Worm (Caenorhabditis elegans): ENCODE data around the gene lias-1.

Gene lias-1

DNA sequence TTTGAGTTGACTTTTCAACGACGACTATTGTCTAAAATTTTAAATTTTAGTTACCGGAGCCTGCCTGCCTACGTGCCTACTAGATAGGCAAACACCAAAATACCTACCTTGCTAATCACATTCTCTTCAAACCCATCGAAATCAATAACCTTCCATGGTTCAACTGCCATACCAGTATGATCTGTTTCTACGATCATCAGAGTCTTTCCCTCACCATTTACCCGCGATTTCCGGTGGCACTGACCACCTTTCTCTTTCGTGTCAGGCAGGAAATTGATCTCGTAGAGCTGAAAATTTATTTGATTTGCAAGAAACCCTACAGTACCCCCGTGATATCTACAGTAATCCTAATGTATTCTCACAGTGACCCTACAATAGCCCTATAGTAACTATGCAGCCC lies 19.9 kb downstream of the lias-1 start:
- no peak for TF ChIP-seq dpl-1 (GFP tag; optimal IDR thresholded peaks at IDR 0.05)
- TF ChIP-seq skn-1 (tag; optimal IDR thresholded peaks at IDR 0.05) = no peak
- no peak for TF ChIP-seq efl-1 (optimal IDR thresholded peaks at IDR 0.05)
- TF ChIP-seq efl-1 (GFP tag; optimal IDR thresholded peaks at IDR 0.05 in 1 of 2) = peak in 1 of 2 experiments; percentile 2
- no peak for TF ChIP-seq C16A3.4 (tag; optimal IDR thresholded peaks at IDR 0.05)
- peak; percentile 61 for TF ChIP-seq nhr-85 (tag)
- no peak for TF ChIP-seq F16B12.6 (tag; optimal IDR thresholded peaks at IDR 0.05)

ce11 chrIII:3482291-3482690 lies 22.6 kb downstream of the lias-1 start, which contains the start of gene C34C12.6:
C34C12.6 (plus strand) TSS chrIII:3482591.
- TF ChIP-seq rnt-1 (tag; optimal IDR thresholded peaks at IDR 0.05) (no peak), nhr-71 (tag; optimal IDR thresholded peaks at IDR 0.05) (no peak), sptf-1 (tag; optimal IDR thresholded peaks at IDR 0.05) (no peak), nhr-85 (tag) (peak; percentile 46)

- TF ChIP-seq nhr-77 (tag; optimal IDR thresholded peaks at IDR 0.05) = no peak
- no peak for TF ChIP-seq mef-2 (tag; optimal IDR thresholded peaks at IDR 0.05)
- TF ChIP-seq sox-4 (tag; optimal IDR thresholded peaks at IDR 0.05) = no peak
- TF ChIP-seq mep-1 (tag; optimal IDR thresholded peaks at IDR 0.05) = peak; percentile 6
- TF ChIP-seq blmp-1 (tag; optimal IDR thresholded peaks at IDR 0.05) = peak; percentile 96
- TF ChIP-seq snpc-4 (tag; optimal IDR thresholded peaks at IDR 0.05) = no peak
- TF ChIP-seq lin-14 (GFP tag; optimal IDR thresholded peaks at IDR 0.05) = no peak
- TF ChIP-seq elt-2 (tag; optimal IDR thresholded peaks at IDR 0.05) = no peak
These were observed 24.0 kb downstream of the lias-1 start for ce11 chrIII:3480950-3481349.

DNA sequence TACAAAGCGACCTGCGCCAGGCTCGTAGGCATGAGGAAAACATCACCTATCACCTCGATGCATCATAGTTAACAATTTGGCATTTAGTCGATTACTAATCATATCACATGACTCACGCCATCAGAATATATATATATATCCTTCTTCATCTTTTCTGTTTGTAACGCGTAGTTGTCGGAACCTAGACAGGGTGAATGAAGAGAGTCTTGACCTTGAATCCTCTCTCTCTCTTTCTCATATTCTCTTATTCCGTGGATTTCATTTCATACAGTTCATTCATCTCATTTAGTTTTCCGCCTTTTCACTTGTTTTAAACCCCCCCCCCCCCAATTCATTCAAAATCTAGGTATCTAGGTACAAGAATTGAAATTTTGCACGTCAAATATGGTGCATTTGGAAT lies 24.7 kb downstream of the lias-1 start:
- TF ChIP-seq C16A3.4 (tag; optimal IDR thresholded peaks at IDR 0.05) = no peak
- TF ChIP-seq unc-130 (tag; optimal IDR thresholded peaks at IDR 0.05) = peak; percentile 1
- TF ChIP-seq elt-2 (tag; optimal IDR thresholded peaks at IDR 0.05) = no peak
- TF ChIP-seq lin-35 (GFP tag; optimal IDR thresholded peaks at IDR 0.05) = no peak
- peak; percentile 63 for TF ChIP-seq nhr-85 (tag)
- TF ChIP-seq swsn-7 (tag; optimal IDR thresholded peaks at IDR 0.05) = no peak
- TF ChIP-seq Y116A8C.19 (tag; optimal IDR thresholded peaks at IDR 0.05; ENCODE audit: borderline replicate concordance) = no peak
- TF ChIP-seq snu-23 (GFP tag; optimal IDR thresholded peaks at IDR 0.05) = peak; percentile 16
- no peak for TF ChIP-seq pax-3 (tag; optimal IDR thresholded peaks at IDR 0.05)
- no peak for TF ChIP-seq jun-1 (tag; optimal IDR thresholded peaks at IDR 0.05)
- no peak for TF ChIP-seq efl-3 (GFP tag; optimal IDR thresholded peaks at IDR 0.05)
- TF ChIP-seq skn-1 (tag; optimal IDR thresholded peaks at IDR 0.05) = no peak
- peak in 1 of 6 experiments; percentile 46 for TF ChIP-seq elt-3 (tag; optimal IDR thresholded peaks at IDR 0.05)
- no peak for TF ChIP-seq hlh-4 (tag; optimal IDR thresholded peaks at IDR 0.05)
- no peak for TF ChIP-seq xbp-1 (tag; optimal IDR thresholded peaks at IDR 0.05)
- no peak for TF ChIP-seq hlh-17 (GFP tag; optimal IDR thresholded peaks at IDR 0.05; ENCODE audit: borderline replicate concordance)
- TF ChIP-seq C34B4.2 (tag; optimal IDR thresholded peaks at IDR 0.05) = no peak
- TF ChIP-seq ets-5 (GFP tag; IDR thresholded peaks at IDR 0.05) = no peak
- TF ChIP-seq zip-4 (GFP tag; optimal IDR thresholded peaks at IDR 0.05) = no peak
- TF ChIP-seq lin-39 (tag; optimal IDR thresholded peaks at IDR 0.05) = no peak
- TF ChIP-seq ama-1 (optimal IDR thresholded peaks at IDR 0.05) = no peak
- TF ChIP-seq fkh-8 (tag; optimal IDR thresholded peaks at IDR 0.05) = no peak
- no peak for TF ChIP-seq hpl-2 (GFP tag; optimal IDR thresholded peaks at IDR 0.05)
- TF ChIP-seq ceh-90 (tag; optimal IDR thresholded peaks at IDR 0.05) = no peak
- TF ChIP-seq unc-62 (GFP tag; optimal IDR thresholded peaks at IDR 0.05) = no peak
- TF ChIP-seq nhr-28 (tag; optimal IDR thresholded peaks at IDR 0.05) = no peak
- no peak for TF ChIP-seq nhr-84 (tag; optimal IDR thresholded peaks at IDR 0.05)
- TF ChIP-seq lsy-2 (tag; optimal IDR thresholded peaks at IDR 0.05) = no peak
- no peak for TF ChIP-seq alr-1 (tag; optimal IDR thresholded peaks at IDR 0.05; ENCODE audit: borderline replicate concordance)
- no peak for TF ChIP-seq nhr-77 (tag; optimal IDR thresholded peaks at IDR 0.05)
- TF ChIP-seq aha-1 (tag; optimal IDR thresholded peaks at IDR 0.05) = no peak
- no peak for TF ChIP-seq sup-37 (GFP tag; optimal IDR thresholded peaks at IDR 0.05)
- no peak for TF ChIP-seq ztf-11 (tag; optimal IDR thresholded peaks at IDR 0.05)
- TF ChIP-seq mab-9 (GFP tag; IDR thresholded peaks at IDR 0.05) = no peak
- TF ChIP-seq lir-3 (tag; optimal IDR thresholded peaks at IDR 0.05; ENCODE audit: poor library complexity) = no peak
- no peak for TF ChIP-seq fos-1 (tag; optimal IDR thresholded peaks at IDR 0.05)

Measured in whole organism, L1 larva.